Worm (Caenorhabditis elegans) whole organism, late embryonic: ENCODE results near the gene mcu-1.

Experiments used
- ama-1 ChIP-seq: fragments of 150-350 bp; optimal IDR thresholded peaks from 2 replicates; lab custom pipeline; 2014
- ceh-2 ChIP-seq: sonication (generic microtip); optimal IDR thresholded peaks from 2 replicates; lab custom pipeline; 2016; ENCODE audit warnings: missing genotype, missing genetic modification characterization, missing compliant biosample characterization
- ceh-24 ChIP-seq: sonication (generic microtip); optimal IDR thresholded peaks from 2 replicates; lab custom pipeline; 2016; ENCODE audit warnings: mild to moderate bottlenecking, missing genetic modification characterization, missing compliant biosample characterization
- ceh-34 ChIP-seq: sonication (generic microtip); optimal IDR thresholded peaks from 2 replicates; lab custom pipeline; 2016; ENCODE audit warnings: mild to moderate bottlenecking, missing genetic modification characterization, missing compliant biosample characterization
- che-1 ChIP-seq: sonication (generic microtip); optimal IDR thresholded peaks from 2 replicates; lab custom pipeline; 2016; ENCODE audit warnings: mild to moderate bottlenecking, missing genetic modification characterization, missing compliant biosample characterization
- hlh-6 ChIP-seq: sonication (generic microtip); optimal IDR thresholded peaks from 2 replicates; lab custom pipeline; 2016; ENCODE audit warnings: missing genotype, missing genetic modification characterization, missing compliant biosample characterization
- lim-6 ChIP-seq: sonication (generic microtip); optimal IDR thresholded peaks from 2 replicates; lab custom pipeline; 2016; ENCODE audit warnings: missing genetic modification characterization, missing compliant biosample characterization
- nhr-11 ChIP-seq: fragments of 150-350 bp; optimal IDR thresholded peaks from 2 replicates; lab custom pipeline; 2014; ENCODE audit warnings: missing biosample characterization, missing genetic modification characterization
- pha-4 ChIP-seq: fragments of 150-350 bp; optimal IDR thresholded peaks from 2 replicates; lab custom pipeline; 2018; ENCODE audit warnings: missing biosample characterization, missing genetic modification reagents, missing genetic modification characterization
- ttx-3 ChIP-seq: sonication (generic microtip); optimal IDR thresholded peaks from 2 replicates; lab custom pipeline; 2016; ENCODE audit warnings: missing genetic modification reagents, missing genetic modification characterization, missing compliant biosample characterization
- ztf-16 ChIP-seq: sonication (generic microtip); optimal IDR thresholded peaks from 2 replicates; lab custom pipeline; 2017; ENCODE audit warnings: missing genetic modification characterization, missing compliant biosample characterization

- no peak for TF ChIP-seq nhr-11
- TF ChIP-seq ceh-24: no peak
- no peak for TF ChIP-seq ama-1 (lab: Kevin White, UChicago)
- no peak for TF ChIP-seq ztf-16 (tag; lab: Kevin White, UChicago)
- TF ChIP-seq ceh-2 (tag; lab: Kevin White, UChicago): no peak
- no peak for TF ChIP-seq ceh-34
- TF ChIP-seq pha-4 (tag; lab: Kevin White, UChicago): no peak
- TF ChIP-seq ttx-3 (tag; lab: Kevin White, UChicago): no peak
- no peak for TF ChIP-seq che-1 (tag; lab: Kevin White, UChicago)
- TF ChIP-seq hlh-6 (tag; lab: Kevin White, UChicago): no peak
- no peak for TF ChIP-seq lim-6
Observed at ce11 chrIV:5934046-5934445, 5.0 kb downstream of the mcu-1 start, which contains the start of gene H32C10.1.
